Worm (Caenorhabditis elegans) whole organism, L1 larva: ENCODE results near the gene gnrr-5.
"Not testable (repeated sequence)": the region's sequence is repeated elsewhere in the genome, so short reads cannot be mapped to it uniquely, and the experiment has no call there.

Source experiments
- aly-2 ChIP-seq: fragments of 150-350 bp; optimal IDR thresholded peaks from 2 replicates; lab custom pipeline; 2014; ENCODE audit warnings: missing biosample characterization, missing genetic modification characterization
- ama-1 ChIP-seq: fragments of 150-350 bp; optimal IDR thresholded peaks from 2 replicates; lab custom pipeline; 2014
- blmp-1 ChIP-seq: fragments of 150-350 bp; optimal IDR thresholded peaks from 2 replicates; lab custom pipeline; 2014; ENCODE audit warnings: missing biosample characterization, missing genetic modification characterization
- ceh-8 ChIP-seq: fragments of 200-800 bp; sonication (Bioruptor generic); optimal IDR thresholded peaks from 2 replicates; lab custom pipeline; 2018; ENCODE audit warnings: mild to moderate bottlenecking, missing genetic modification characterization, moderate library complexity, missing compliant biosample characterization
- nhr-11 ChIP-seq: fragments of 150-350 bp; optimal IDR thresholded peaks from 2 replicates; lab custom pipeline; 2014; ENCODE audit warnings: missing biosample characterization, missing genetic modification characterization
- nhr-12 ChIP-seq: sonication (generic microtip); optimal IDR thresholded peaks from 2 replicates; lab custom pipeline; 2017; ENCODE audit warnings: missing biosample characterization, missing genetic modification characterization
- nhr-19 ChIP-seq: fragments of 200-800 bp; sonication (Bioruptor generic); conservative IDR thresholded peaks from 2 replicates; pipeline ENCODE4 v1.3.6; 2022; ENCODE audit warnings: missing genetic modification characterization, missing compliant biosample characterization
- nhr-77 ChIP-seq: fragments of 150-350 bp; optimal IDR thresholded peaks from 2 replicates; lab custom pipeline; 2014; ENCODE audit warnings: missing biosample characterization, missing genetic modification characterization
- snpc-4 ChIP-seq: fragments of 150-350 bp; optimal IDR thresholded peaks from 2 replicates; lab custom pipeline; 2014; ENCODE audit warnings: missing biosample characterization, missing genetic modification characterization

ce11 chrV:4474543-4474942 is 20.0 kb upstream of the gnrr-5 start, which contains the start of gene str-35:
- not testable (repeated sequence) for TF ChIP-seq ama-1 (lab: Kevin White, UChicago); nhr-12 (tag; lab: Kevin White, UChicago); nhr-19; nhr-77 (tag; lab: Kevin White, UChicago); blmp-1 (tag; lab: Kevin White, UChicago); nhr-11 (tag; lab: Kevin White, UChicago); aly-2 (tag; lab: Kevin White, UChicago); snpc-4; ceh-8 (GFP tag; lab: Kevin White, UChicago)
